Worm (Caenorhabditis elegans) whole organism, L4 larva: Measurements from ENCODE around the gene K08D8.5.
A peak's percentile ranks its signal among the peaks of the same experiment; 100 is the strongest.

Experiments used
- F44E2.7 ChIP-seq: fragments of 200-800 bp; sonication (Bioruptor generic); IDR thresholded peaks from 2 replicates; pipeline ENCODE4 v2.1.2; 2022; ENCODE audit warnings: missing genetic modification characterization, missing compliant biosample characterization
- T20F7.1 ChIP-seq: fragments of 200-800 bp; sonication (Bioruptor generic); optimal IDR thresholded peaks from 2 replicates; lab custom pipeline; 2018; ENCODE audit warnings: mild to moderate bottlenecking, missing genetic modification characterization, missing compliant biosample characterization
- T26A8.4 ChIP-seq: fragments of 200-800 bp; sonication (Bioruptor generic); IDR thresholded peaks from 2 replicates; pipeline ENCODE4 v1.3.6; 2022; ENCODE audit warnings: missing genetic modification characterization, missing compliant biosample characterization
- Y48G9A.11 ChIP-seq: fragments of 200-800 bp; sonication (Bioruptor generic); IDR thresholded peaks from 2 replicates; pipeline ENCODE4 v1.3.6; 2022; ENCODE audit warnings: missing genetic modification reagents, missing genetic modification characterization, missing compliant biosample characterization
- Y75B8A.6 ChIP-seq: fragments of 200-800 bp; sonication (Bioruptor generic); IDR thresholded peaks from 2 replicates; pipeline ENCODE4 v1.3.6; 2022; ENCODE audit warnings: missing genetic modification reagents, missing genetic modification characterization, missing compliant biosample characterization
- ZK546.5 ChIP-seq, 2 experiments: sonication (generic microtip); optimal IDR thresholded peaks; 2 replicates each; lab custom pipeline; 2017; ENCODE audit warnings: missing biosample characterization in 2 of 2, missing genetic modification characterization in 2 of 2
- aha-1 ChIP-seq: fragments of 150-350 bp; peaks from one replicate; lab custom pipeline; 2014; ENCODE audit warnings: missing biosample characterization, missing genetic modification characterization
- ama-1 ChIP-seq: fragments of 150-350 bp; optimal IDR thresholded peaks from 2 replicates; lab custom pipeline; 2014; ENCODE audit warnings: inconsistent platforms, mixed read lengths
- attf-4 ChIP-seq: sonication (generic microtip); optimal IDR thresholded peaks from 3 replicates; lab custom pipeline; 2017; ENCODE audit warnings: missing biosample characterization, missing genetic modification characterization
- ceh-28 ChIP-seq: fragments of 150-350 bp; optimal IDR thresholded peaks from 2 replicates; lab custom pipeline; 2014; ENCODE audit warnings: missing biosample characterization, missing genetic modification reagents, missing genetic modification characterization
- ceh-32 ChIP-seq: sonication (generic microtip); optimal IDR thresholded peaks from 2 replicates; lab custom pipeline; 2016; ENCODE audit warnings: mild to moderate bottlenecking, missing genetic modification characterization, missing compliant biosample characterization; ENCODE audit not compliant: poor library complexity
- ceh-44 ChIP-seq: fragments of 200-800 bp; sonication (Bioruptor generic); IDR thresholded peaks from 2 replicates; pipeline ENCODE4 v1.3.6; 2022; ENCODE audit warnings: missing genetic modification reagents, missing genetic modification characterization, missing compliant biosample characterization
- ceh-82 ChIP-seq: sonication (generic microtip); optimal IDR thresholded peaks from 2 replicates; lab custom pipeline; 2017; ENCODE audit warnings: missing biosample characterization, missing genetic modification characterization
- ces-1 ChIP-seq: fragments of 150-350 bp; sonication (generic microtip); optimal IDR thresholded peaks from 4 replicates; lab custom pipeline; 2014; ENCODE audit warnings: missing biosample characterization, missing genetic modification reagents, missing genetic modification characterization
- daf-8 ChIP-seq: fragments of 200-800 bp; sonication (Bioruptor generic); IDR thresholded peaks from 2 replicates; pipeline ENCODE4 v1.3.6; 2022; ENCODE audit warnings: missing genetic modification characterization, missing compliant biosample characterization
- dmd-6 ChIP-seq: fragments of 200-800 bp; sonication (Bioruptor generic); IDR thresholded peaks from 2 replicates; pipeline ENCODE4 v1.3.6; 2022; ENCODE audit warnings: missing genetic modification reagents, missing genetic modification characterization, missing compliant biosample characterization
- dmd-8 ChIP-seq: fragments of 200-800 bp; sonication (Bioruptor generic); IDR thresholded peaks from 2 replicates; pipeline ENCODE4 v1.3.6; 2022; ENCODE audit warnings: missing genetic modification characterization, missing compliant biosample characterization
- dpl-1 ChIP-seq: fragments of 150-350 bp; optimal IDR thresholded peaks from 2 replicates; lab custom pipeline; 2014; ENCODE audit warnings: missing biosample characterization, missing genetic modification reagents, missing genetic modification characterization
- dve-1 ChIP-seq: sonication (generic microtip); optimal IDR thresholded peaks from 2 replicates; lab custom pipeline; 2017; ENCODE audit warnings: antibody characterized with exemption, mild to moderate bottlenecking, missing genetic modification characterization, missing compliant biosample characterization; ENCODE audit not compliant: insufficient read depth
- egl-27 ChIP-seq: sonication (generic microtip); optimal IDR thresholded peaks from 3 replicates; lab custom pipeline; 2017; ENCODE audit warnings: missing biosample characterization, missing genetic modification reagents, missing genetic modification characterization
- egl-43 ChIP-seq: fragments of 200-800 bp; sonication (Bioruptor generic); IDR thresholded peaks from 2 replicates; pipeline ENCODE4 v1.3.6; 2022; ENCODE audit warnings: missing genetic modification reagents, missing genetic modification characterization, missing compliant biosample characterization
- gei-8 ChIP-seq: fragments of 200-800 bp; sonication (Bioruptor generic); optimal IDR thresholded peaks from 2 replicates; lab custom pipeline; 2018; ENCODE audit warnings: mild to moderate bottlenecking, missing genetic modification characterization, missing compliant biosample characterization
- hif-1 ChIP-seq, 2 experiments: sonication (generic microtip); optimal IDR thresholded peaks; 2 replicates each; lab custom pipeline; 2016 to 2017; ENCODE audit warnings: missing compliant biosample characterization in 2 of 2, missing genetic modification characterization in 2 of 2, missing genetic modification reagents in 2 of 2, missing genotype in 2 of 2, mild to moderate bottlenecking in 1 of 2
- hmg-1.1 ChIP-seq: fragments of 200-800 bp; sonication (Bioruptor generic); IDR thresholded peaks from 2 replicates; pipeline ENCODE4 v1.3.6; 2022; ENCODE audit warnings: missing genetic modification reagents, missing genetic modification characterization, missing compliant biosample characterization
- lin-1 ChIP-seq: fragments of 200-800 bp; sonication (Bioruptor generic); IDR thresholded peaks from 2 replicates; pipeline ENCODE4 v1.3.6; 2022; ENCODE audit warnings: missing genetic modification reagents, missing genetic modification characterization, missing compliant biosample characterization
- lin-39 ChIP-seq: fragments of 150-350 bp; optimal IDR thresholded peaks from 2 replicates; lab custom pipeline; 2014; ENCODE audit warnings: missing biosample characterization, missing genetic modification reagents, missing genetic modification characterization
- lsy-2 ChIP-seq, 2 experiments: fragments of 150-350 bp in 1 of 2; sonication (generic microtip) in 1 of 2; optimal IDR thresholded peaks; 2 replicates each; lab custom pipeline; 2014 to 2017; ENCODE audit warnings: missing biosample characterization in 2 of 2, missing genetic modification characterization in 2 of 2
- madf-5 ChIP-seq, 2 experiments: fragments of 200-800 bp; sonication (Bioruptor generic); IDR thresholded peaks; 2 replicates each; pipeline ENCODE4 v1.3.6; 2022; ENCODE audit warnings: missing compliant biosample characterization in 2 of 2, missing genetic modification characterization in 2 of 2
- madf-9 ChIP-seq: fragments of 200-800 bp; sonication (Bioruptor generic); conservative IDR thresholded peaks from 2 replicates; pipeline ENCODE4 v1.3.6; 2022; ENCODE audit warnings: missing genetic modification reagents, missing genetic modification characterization, missing compliant biosample characterization
- mdt-29 ChIP-seq: fragments of 200-800 bp; sonication (Bioruptor generic); IDR thresholded peaks from 2 replicates; pipeline ENCODE4 v1.3.6; 2022; ENCODE audit warnings: missing genetic modification reagents, missing genetic modification characterization, missing compliant biosample characterization
- mes-2 ChIP-seq: sonication (generic microtip); optimal IDR thresholded peaks from 2 replicates; lab custom pipeline; 2016; ENCODE audit warnings: missing genotype, mild to moderate bottlenecking, missing genetic modification characterization, missing compliant biosample characterization; ENCODE audit not compliant: poor library complexity, severe bottlenecking
- mxl-2 ChIP-seq: fragments of 200-800 bp; sonication (Bioruptor generic); conservative IDR thresholded peaks from 2 replicates; pipeline ENCODE4 v1.3.6; 2022; ENCODE audit warnings: missing genetic modification reagents, missing genetic modification characterization, missing compliant biosample characterization
- nhr-10 ChIP-seq: fragments of 150-350 bp; optimal IDR thresholded peaks from 2 replicates; lab custom pipeline; 2014; ENCODE audit warnings: missing biosample characterization, missing genetic modification characterization
- nhr-102 ChIP-seq: sonication (generic microtip); optimal IDR thresholded peaks from 2 replicates; lab custom pipeline; 2016; ENCODE audit warnings: mild to moderate bottlenecking, missing genetic modification characterization, moderate library complexity, missing compliant biosample characterization
- nhr-111 ChIP-seq: fragments of 200-800 bp; sonication (Bioruptor generic); optimal IDR thresholded peaks from 2 replicates; lab custom pipeline; 2018; ENCODE audit warnings: mild to moderate bottlenecking, missing genetic modification characterization, missing compliant biosample characterization
- nhr-25 ChIP-seq: sonication (generic microtip); optimal IDR thresholded peaks from 2 replicates; lab custom pipeline; 2017; ENCODE audit warnings: missing genetic modification characterization, mild to moderate bottlenecking, missing compliant biosample characterization, antibody characterized with exemption, moderate library complexity, borderline replicate concordance; ENCODE audit not compliant: insufficient read depth
- nhr-42 ChIP-seq: fragments of 200-800 bp; sonication (Bioruptor generic); IDR thresholded peaks from 2 replicates; pipeline ENCODE4 v1.3.6; 2022; ENCODE audit warnings: missing genetic modification characterization, missing compliant biosample characterization
- nhr-6 ChIP-seq: fragments of 150-350 bp; optimal IDR thresholded peaks from 2 replicates; lab custom pipeline; 2014; ENCODE audit warnings: missing biosample characterization, missing genetic modification characterization
- nhr-76 ChIP-seq: fragments of 150-350 bp; optimal IDR thresholded peaks from 2 replicates; lab custom pipeline; 2014; ENCODE audit warnings: missing biosample characterization, missing genetic modification characterization
- php-3 ChIP-seq: fragments of 200-800 bp; sonication (Bioruptor generic); IDR thresholded peaks from 2 replicates; pipeline ENCODE4 v1.3.6; 2022; ENCODE audit warnings: missing genetic modification reagents, missing genetic modification characterization, missing compliant biosample characterization
- pqm-1 ChIP-seq: sonication (generic microtip); optimal IDR thresholded peaks from 2 replicates; lab custom pipeline; 2017; ENCODE audit warnings: missing biosample characterization, missing genetic modification characterization
- rbr-2 ChIP-seq: sonication (generic microtip); optimal IDR thresholded peaks from 2 replicates; lab custom pipeline; 2016; ENCODE audit warnings: missing genotype, missing genetic modification characterization, missing compliant biosample characterization
- sdz-12 ChIP-seq: fragments of 200-800 bp; sonication (Bioruptor generic); optimal IDR thresholded peaks from 2 replicates; lab custom pipeline; 2018; ENCODE audit warnings: mild to moderate bottlenecking, missing genetic modification characterization, missing compliant biosample characterization
- set-16 ChIP-seq: fragments of 200-800 bp; sonication (Bioruptor generic); IDR thresholded peaks from 2 replicates; pipeline ENCODE4 v1.3.6; 2022; ENCODE audit warnings: missing genetic modification reagents, missing genetic modification characterization, missing compliant biosample characterization
- skn-1 ChIP-seq: fragments of 150-350 bp; optimal IDR thresholded peaks from 2 replicates; lab custom pipeline; 2014; ENCODE audit warnings: missing biosample characterization, missing genetic modification characterization
- snpc-4 ChIP-seq: fragments of 150-350 bp; optimal IDR thresholded peaks from 2 replicates; lab custom pipeline; 2014; ENCODE audit warnings: missing biosample characterization, missing genetic modification characterization
- spr-1 ChIP-seq: sonication (generic microtip); optimal IDR thresholded peaks from 2 replicates; lab custom pipeline; 2016; ENCODE audit warnings: mild to moderate bottlenecking, missing genetic modification characterization, missing compliant biosample characterization
- spr-3 ChIP-seq: fragments of 200-800 bp; sonication (Bioruptor generic); optimal IDR thresholded peaks from 2 replicates; lab custom pipeline; 2018; ENCODE audit warnings: mild to moderate bottlenecking, missing genetic modification characterization, missing compliant biosample characterization
- tra-1 ChIP-seq: fragments of 200-800 bp; sonication (Bioruptor generic); IDR thresholded peaks from 2 replicates; pipeline ENCODE4 v1.3.6; 2022; ENCODE audit warnings: missing genetic modification reagents, missing genetic modification characterization, missing compliant biosample characterization
- unc-39 ChIP-seq: sonication (generic microtip); optimal IDR thresholded peaks from 2 replicates; lab custom pipeline; 2017; ENCODE audit warnings: missing biosample characterization, missing genetic modification characterization
- zfp-3 ChIP-seq: fragments of 200-800 bp; sonication (Bioruptor generic); conservative IDR thresholded peaks from 2 replicates; pipeline ENCODE4 v1.3.6; 2022; ENCODE audit warnings: missing genetic modification reagents, missing genetic modification characterization, missing compliant biosample characterization
- zip-11 ChIP-seq: fragments of 200-800 bp; sonication (Bioruptor generic); IDR thresholded peaks from 2 replicates; pipeline ENCODE4 v1.3.6; 2022; ENCODE audit warnings: missing genetic modification characterization, missing compliant biosample characterization
- zip-2 ChIP-seq: fragments of 150-350 bp; optimal IDR thresholded peaks from 2 replicates; lab custom pipeline; 2014; ENCODE audit warnings: missing biosample characterization, missing genetic modification characterization

Gene K08D8.5

ce11 chrIV:12865884-12866283, 46.0 kb downstream of the K08D8.5 start, which contains the start of gene clec-186 (continued):
- TF ChIP-seq hif-1 (tag; optimal IDR thresholded peaks at IDR 0.05; lab: Kevin White, UChicago) (no peak), zip-11 (GFP tag; lab: Robert Waterston, UW) (no peak), nhr-102 (tag; lab: Kevin White, UChicago) (no peak), T20F7.1 (GFP tag; lab: Kevin White, UChicago) (no peak), madf-5 (GFP tag; IDR thresholded peaks at IDR 0.05; lab: Robert Waterston, UW) (no peak), Y75B8A.6 (GFP tag; lab: Robert Waterston, UW) (no peak), ceh-44 (GFP tag; lab: Robert Waterston, UW) (no peak), lin-1 (GFP tag; lab: Robert Waterston, UW) (no peak), ceh-82 (tag; lab: Kevin White, UChicago) (no peak), lsy-2 (tag; optimal IDR thresholded peaks at IDR 0.05; lab: Kevin White, UChicago) (no peak), ceh-28 (no peak), pqm-1 (peak; percentile 84), nhr-25 (no peak), dmd-6 (peak; percentile 95), skn-1 (tag; lab: Kevin White, UChicago) (no peak), nhr-111 (GFP tag; lab: Kevin White, UChicago) (no peak), dmd-8 (no peak), mes-2 (tag; lab: Kevin White, UChicago) (no peak), spr-3 (GFP tag; lab: Kevin White, UChicago) (no peak), egl-43 (GFP tag; lab: Robert Waterston, UW) (no peak), spr-1 (tag; lab: Kevin White, UChicago) (no peak), set-16 (no peak), sdz-12 (no peak), madf-9 (GFP tag; lab: Robert Waterston, UW) (no peak), unc-39 (tag; lab: Kevin White, UChicago) (no peak), snpc-4 (tag; lab: Kevin White, UChicago) (no peak), dpl-1 (GFP tag; lab: Kevin White, UChicago) (no peak), ces-1 (GFP tag; lab: Kevin White, UChicago) (no peak), Y48G9A.11 (GFP tag; lab: Robert Waterston, UW) (no peak), nhr-6 (peak; percentile 29), T26A8.4 (GFP tag; lab: Robert Waterston, UW) (no peak), rbr-2 (tag; lab: Kevin White, UChicago) (no peak), nhr-76 (tag; lab: Kevin White, UChicago) (no peak), mxl-2 (GFP tag; lab: Robert Waterston, UW) (no peak), ZK546.5 (tag; optimal IDR thresholded peaks at IDR 0.05; lab: Kevin White, UChicago) (no peak), php-3 (GFP tag; lab: Robert Waterston, UW) (peak; percentile 67; the same call in 1 of the 2 replicates), attf-4 (tag; lab: Kevin White, UChicago) (no peak), nhr-10 (tag; lab: Kevin White, UChicago) (no peak), lin-39 (tag; lab: Kevin White, UChicago) (no peak), aha-1 (tag; lab: Kevin White, UChicago) (no peak), nhr-42 (no peak), dve-1 (tag; lab: Kevin White, UChicago) (peak; percentile 60), egl-27 (no peak), zip-2 (tag; lab: Kevin White, UChicago) (no peak), ama-1 (lab: Kevin White, UChicago) (no peak), daf-8 (GFP tag; lab: Robert Waterston, UW) (no peak), F44E2.7 (GFP tag; lab: Robert Waterston, UW) (no peak), ceh-32 (no peak), mdt-29 (no peak), zfp-3 (GFP tag; lab: Robert Waterston, UW) (no peak), gei-8 (GFP tag; lab: Kevin White, UChicago) (no peak), hmg-1.1 (GFP tag; lab: Robert Waterston, UW) (no peak), tra-1 (GFP tag; lab: Robert Waterston, UW) (peak; percentile 36; the same call in 1 of the 2 replicates)
